Worm (Caenorhabditis elegans) whole organism, late embryonic: ENCODE data around the gene C45H4.21.

Experiments used
- C08G9.2 ChIP-seq: sonication (generic microtip); optimal IDR thresholded peaks from 2 replicates; lab custom pipeline; 2016; ENCODE audit warnings: mild to moderate bottlenecking, missing genetic modification characterization, moderate library complexity, missing compliant biosample characterization
- C38D4.7 ChIP-seq: fragments of 200-800 bp; sonication (Bioruptor generic); optimal IDR thresholded peaks from 2 replicates; lab custom pipeline; 2018; ENCODE audit warnings: mild to moderate bottlenecking, missing genetic modification characterization, moderate library complexity, missing compliant biosample characterization
- K02D7.2 ChIP-seq: sonication (generic microtip); optimal IDR thresholded peaks from 2 replicates; lab custom pipeline; 2017; ENCODE audit warnings: mild to moderate bottlenecking, missing genetic modification characterization, missing compliant biosample characterization
- K09A11.1 ChIP-seq: sonication (generic microtip); optimal IDR thresholded peaks from 2 replicates; lab custom pipeline; 2017; ENCODE audit warnings: antibody characterized with exemption, mild to moderate bottlenecking, missing genetic modification characterization, missing compliant biosample characterization; ENCODE audit not compliant: insufficient read depth
- ama-1 ChIP-seq: fragments of 150-350 bp; optimal IDR thresholded peaks from 2 replicates; lab custom pipeline; 2014
- ceh-18 ChIP-seq: sonication (generic microtip); optimal IDR thresholded peaks from 2 replicates; lab custom pipeline; 2016; ENCODE audit warnings: missing genetic modification characterization, missing compliant biosample characterization
- ceh-19 ChIP-seq: fragments of 200-800 bp; sonication (Bioruptor generic); optimal IDR thresholded peaks from 2 replicates; lab custom pipeline; 2018; ENCODE audit warnings: mild to moderate bottlenecking, missing genetic modification characterization, missing compliant biosample characterization
- ceh-2 ChIP-seq: sonication (generic microtip); optimal IDR thresholded peaks from 2 replicates; lab custom pipeline; 2016; ENCODE audit warnings: missing genotype, missing genetic modification characterization, missing compliant biosample characterization
- ceh-22 ChIP-seq: sonication (generic microtip); optimal IDR thresholded peaks from 2 replicates; lab custom pipeline; 2017; ENCODE audit warnings: missing biosample characterization, missing genetic modification characterization
- ceh-24 ChIP-seq: sonication (generic microtip); optimal IDR thresholded peaks from 2 replicates; lab custom pipeline; 2016; ENCODE audit warnings: mild to moderate bottlenecking, missing genetic modification characterization, missing compliant biosample characterization
- ceh-45 ChIP-seq: fragments of 200-800 bp; sonication (Bioruptor generic); IDR thresholded peaks from 2 replicates; pipeline ENCODE4 v1.3.6; 2022; ENCODE audit warnings: missing genetic modification reagents, missing genetic modification characterization, missing compliant biosample characterization
- ceh-48 ChIP-seq: sonication (generic microtip); optimal IDR thresholded peaks from 2 replicates; lab custom pipeline; 2016; ENCODE audit warnings: missing genetic modification characterization, inconsistent platforms, missing compliant biosample characterization
- ceh-6 ChIP-seq: fragments of 200-800 bp; sonication (Bioruptor generic); optimal IDR thresholded peaks from 2 replicates; lab custom pipeline; 2018; ENCODE audit warnings: mild to moderate bottlenecking, missing genetic modification characterization, missing compliant biosample characterization
- che-1 ChIP-seq: sonication (generic microtip); optimal IDR thresholded peaks from 2 replicates; lab custom pipeline; 2016; ENCODE audit warnings: mild to moderate bottlenecking, missing genetic modification characterization, missing compliant biosample characterization
- dmd-4 ChIP-seq: sonication (generic microtip); optimal IDR thresholded peaks from 2 replicates; lab custom pipeline; 2016; ENCODE audit warnings: borderline replicate concordance, missing genetic modification characterization, missing compliant biosample characterization
- dve-1 ChIP-seq: sonication (generic microtip); optimal IDR thresholded peaks from 2 replicates; lab custom pipeline; 2017; ENCODE audit warnings: antibody characterized with exemption, mild to moderate bottlenecking, missing genetic modification characterization, missing compliant biosample characterization
- ets-4 ChIP-seq: sonication (generic microtip); optimal IDR thresholded peaks from 2 replicates; lab custom pipeline; 2016; ENCODE audit warnings: missing genetic modification characterization, missing compliant biosample characterization
- eyg-1 ChIP-seq: sonication (generic microtip); optimal IDR thresholded peaks from 2 replicates; lab custom pipeline; 2016; ENCODE audit warnings: missing genotype, missing genetic modification characterization, missing compliant biosample characterization
- gmeb-2 ChIP-seq: sonication (generic microtip); optimal IDR thresholded peaks from 2 replicates; lab custom pipeline; 2016; ENCODE audit warnings: missing genetic modification characterization, inconsistent platforms, missing compliant biosample characterization
- hlh-13 ChIP-seq: fragments of 200-800 bp; sonication (Bioruptor generic); optimal IDR thresholded peaks from 2 replicates; lab custom pipeline; 2018; ENCODE audit warnings: mild to moderate bottlenecking, missing genetic modification characterization, missing compliant biosample characterization
- hlh-30 ChIP-seq: sonication (generic microtip); optimal IDR thresholded peaks from 2 replicates; lab custom pipeline; 2017; ENCODE audit warnings: antibody characterized with exemption, missing genetic modification characterization, missing compliant biosample characterization; ENCODE audit not compliant: insufficient read depth
- hlh-8 ChIP-seq: sonication (generic microtip); optimal IDR thresholded peaks from 2 replicates; lab custom pipeline; 2016; ENCODE audit warnings: missing genotype, missing genetic modification characterization, missing compliant biosample characterization
- nhr-11 ChIP-seq: fragments of 150-350 bp; optimal IDR thresholded peaks from 2 replicates; lab custom pipeline; 2014; ENCODE audit warnings: missing biosample characterization, missing genetic modification characterization
- nhr-232 ChIP-seq: sonication (generic microtip); optimal IDR thresholded peaks from 2 replicates; lab custom pipeline; 2016; ENCODE audit warnings: missing genetic modification characterization, missing compliant biosample characterization
- npax-4 ChIP-seq: sonication (generic microtip); optimal IDR thresholded peaks from 2 replicates; lab custom pipeline; 2016; ENCODE audit warnings: missing genetic modification characterization, missing compliant biosample characterization
- pag-3 ChIP-seq: sonication (generic microtip); optimal IDR thresholded peaks from 2 replicates; lab custom pipeline; 2016; ENCODE audit warnings: missing compliant biosample characterization, missing genetic modification characterization, borderline replicate concordance
- pat-9 ChIP-seq: fragments of 200-800 bp; sonication (Bioruptor generic); optimal IDR thresholded peaks from 2 replicates; lab custom pipeline; 2018; ENCODE audit warnings: mild to moderate bottlenecking, missing genetic modification characterization, moderate library complexity, missing compliant biosample characterization
- pha-2 ChIP-seq: sonication (generic microtip); optimal IDR thresholded peaks from 2 replicates; lab custom pipeline; 2017; ENCODE audit warnings: mild to moderate bottlenecking, missing genetic modification characterization, missing compliant biosample characterization
- pqm-1 ChIP-seq: sonication (generic microtip); optimal IDR thresholded peaks from 2 replicates; lab custom pipeline; 2016; ENCODE audit warnings: missing genetic modification characterization, missing compliant biosample characterization
- pros-1 ChIP-seq: fragments of 150-350 bp; optimal IDR thresholded peaks from 2 replicates; lab custom pipeline; 2014; ENCODE audit warnings: missing biosample characterization, missing genetic modification reagents, missing genetic modification characterization
- ref-2 ChIP-seq: sonication (generic microtip); optimal IDR thresholded peaks from 2 replicates; lab custom pipeline; 2016; ENCODE audit warnings: missing genetic modification characterization, missing compliant biosample characterization
- rnt-1 ChIP-seq: sonication (generic microtip); optimal IDR thresholded peaks from 2 replicates; lab custom pipeline; 2016; ENCODE audit warnings: missing genetic modification characterization, missing compliant biosample characterization
- sox-2 ChIP-seq: fragments of 200-800 bp; sonication (Bioruptor generic); IDR thresholded peaks from 2 replicates; pipeline ENCODE4 v1.3.6; 2022; ENCODE audit warnings: missing genetic modification reagents, missing genetic modification characterization, missing compliant biosample characterization
- sox-4 ChIP-seq: sonication (generic microtip); optimal IDR thresholded peaks from 2 replicates; lab custom pipeline; 2017; ENCODE audit warnings: mild to moderate bottlenecking, missing genetic modification characterization, inconsistent platforms, missing compliant biosample characterization
- syd-9 ChIP-seq: sonication (generic microtip); optimal IDR thresholded peaks from 2 replicates; lab custom pipeline; 2016; ENCODE audit warnings: mild to moderate bottlenecking, missing genetic modification characterization, moderate library complexity, missing compliant biosample characterization
- tbx-2 ChIP-seq: sonication (generic microtip); optimal IDR thresholded peaks from 2 replicates; lab custom pipeline; 2016; ENCODE audit warnings: missing genetic modification characterization, missing compliant biosample characterization
- tbx-7 ChIP-seq: sonication (generic microtip); optimal IDR thresholded peaks from 2 replicates; lab custom pipeline; 2016; ENCODE audit warnings: missing genotype, missing genetic modification characterization, missing compliant biosample characterization
- unc-3 ChIP-seq, 2 experiments: fragments of 200-800 bp in 1 of 2; sonication (Bioruptor generic) in 1 of 2; sonication (generic microtip) in 1 of 2; conservative IDR thresholded peaks in 1 of 2; optimal IDR thresholded peaks in 1 of 2; 2 replicates each; pipeline versions ENCODE4 v1.3.6 to Lab custom; 2016 to 2022; ENCODE audit warnings: missing compliant biosample characterization in 2 of 2, missing genetic modification characterization in 2 of 2, missing genetic modification reagents in 1 of 2
- unc-86 ChIP-seq: sonication (generic microtip); optimal IDR thresholded peaks from 2 replicates; lab custom pipeline; 2016; ENCODE audit warnings: missing genetic modification characterization, missing compliant biosample characterization
- ztf-16 ChIP-seq: sonication (generic microtip); optimal IDR thresholded peaks from 2 replicates; lab custom pipeline; 2017; ENCODE audit warnings: missing genetic modification characterization, missing compliant biosample characterization

The C45H4.21 gene

ce11 chrV:2149432-2149831 lies at the start of gene C45H4.21:
Gene C45H4.21 (minus strand): TSS chrV:2149532.
- TF ChIP-seq ref-2 (tag; lab: Kevin White, UChicago), result no peak
- no peak for TF ChIP-seq unc-86 (tag; lab: Kevin White, UChicago)
- no peak for TF ChIP-seq gmeb-2 (tag; lab: Kevin White, UChicago)
- no peak for TF ChIP-seq ztf-16 (tag; lab: Kevin White, UChicago)
- TF ChIP-seq ceh-19, result no peak
- TF ChIP-seq ceh-48, result no peak
- TF ChIP-seq ceh-24 (tag; lab: Kevin White, UChicago), result no peak
- TF ChIP-seq unc-3 (GFP tag; conservative IDR thresholded peaks at IDR 0.05; lab: Robert Waterston, UW), result no peak
- no peak for TF ChIP-seq unc-3 (tag; optimal IDR thresholded peaks at IDR 0.05; lab: Kevin White, UChicago)
- TF ChIP-seq pat-9 (tag; lab: Kevin White, UChicago), result no peak
- TF ChIP-seq ceh-18 (tag; lab: Kevin White, UChicago), result no peak
- no peak for TF ChIP-seq pros-1 (tag; lab: Kevin White, UChicago)
- TF ChIP-seq ceh-6 (GFP tag; lab: Kevin White, UChicago), result no peak
- TF ChIP-seq, all 69 proteins: peak for 0

ce11 chrV:2192117-2192516 lies 42.8 kb upstream of the C45H4.21 start, which contains the start of gene nhr-13:
Gene nhr-13 (plus strand): TSS chrV:2192485.
- no peak for TF ChIP-seq ceh-45 (GFP tag; lab: Robert Waterston, UW)
- no peak for TF ChIP-seq dve-1 (tag; lab: Kevin White, UChicago)
- no peak for TF ChIP-seq ceh-2 (tag; lab: Kevin White, UChicago)
- no peak for TF ChIP-seq pqm-1 (tag; lab: Kevin White, UChicago)
- TF ChIP-seq unc-3 (GFP tag; conservative IDR thresholded peaks at IDR 0.05; lab: Robert Waterston, UW), result no peak
- TF ChIP-seq unc-3 (tag; optimal IDR thresholded peaks at IDR 0.05; lab: Kevin White, UChicago), result no peak
- TF ChIP-seq pha-2 (tag; lab: Kevin White, UChicago), result no peak
- no peak for TF ChIP-seq ceh-6 (GFP tag; lab: Kevin White, UChicago)
- no peak for TF ChIP-seq dmd-4 (tag; lab: Kevin White, UChicago)
- TF ChIP-seq hlh-13 (GFP tag; lab: Kevin White, UChicago), result no peak
- no peak for TF ChIP-seq ceh-48
- TF ChIP-seq syd-9 (tag; lab: Kevin White, UChicago), result no peak
- TF ChIP-seq sox-2 (GFP tag; lab: Robert Waterston, UW), result no peak
- TF ChIP-seq hlh-8 (tag; lab: Kevin White, UChicago), result no peak
- no peak for TF ChIP-seq hlh-30 (tag; lab: Kevin White, UChicago)
- TF ChIP-seq tbx-7 (tag; lab: Kevin White, UChicago), result no peak
- no peak for TF ChIP-seq nhr-11
- TF ChIP-seq pag-3, result no peak

ce11 chrV:2191122-2191521 lies 41.8 kb upstream of the C45H4.21 start, which contains the start of gene srbc-42:
Gene srbc-42 (minus strand): TSS chrV:2191222.
- no peak for TF ChIP-seq tbx-2 (tag; lab: Kevin White, UChicago)
- TF ChIP-seq rnt-1, result no peak
- no peak for TF ChIP-seq unc-86 (tag; lab: Kevin White, UChicago)
- TF ChIP-seq ets-4, result no peak
- TF ChIP-seq npax-4 (tag; lab: Kevin White, UChicago), result no peak
- no peak for TF ChIP-seq ceh-22 (tag; lab: Kevin White, UChicago)
- no peak for TF ChIP-seq pha-2 (tag; lab: Kevin White, UChicago)
- TF ChIP-seq sox-4 (tag; lab: Kevin White, UChicago), result no peak
- TF ChIP-seq eyg-1, result no peak
- no peak for TF ChIP-seq C08G9.2 (tag; lab: Kevin White, UChicago)
- no peak for TF ChIP-seq K09A11.1 (tag; lab: Kevin White, UChicago)
- no peak for TF ChIP-seq pros-1 (tag; lab: Kevin White, UChicago)
- TF ChIP-seq che-1 (tag; lab: Kevin White, UChicago), result no peak
- no peak for TF ChIP-seq K02D7.2 (tag; lab: Kevin White, UChicago)
- no peak for TF ChIP-seq nhr-232 (tag; lab: Kevin White, UChicago)
- no peak for TF ChIP-seq ama-1
- no peak for TF ChIP-seq C38D4.7 (GFP tag; lab: Kevin White, UChicago)
